Worm (Caenorhabditis elegans): ENCODE results near the gene fbxa-141.

fbxa-141 gene

DNA sequence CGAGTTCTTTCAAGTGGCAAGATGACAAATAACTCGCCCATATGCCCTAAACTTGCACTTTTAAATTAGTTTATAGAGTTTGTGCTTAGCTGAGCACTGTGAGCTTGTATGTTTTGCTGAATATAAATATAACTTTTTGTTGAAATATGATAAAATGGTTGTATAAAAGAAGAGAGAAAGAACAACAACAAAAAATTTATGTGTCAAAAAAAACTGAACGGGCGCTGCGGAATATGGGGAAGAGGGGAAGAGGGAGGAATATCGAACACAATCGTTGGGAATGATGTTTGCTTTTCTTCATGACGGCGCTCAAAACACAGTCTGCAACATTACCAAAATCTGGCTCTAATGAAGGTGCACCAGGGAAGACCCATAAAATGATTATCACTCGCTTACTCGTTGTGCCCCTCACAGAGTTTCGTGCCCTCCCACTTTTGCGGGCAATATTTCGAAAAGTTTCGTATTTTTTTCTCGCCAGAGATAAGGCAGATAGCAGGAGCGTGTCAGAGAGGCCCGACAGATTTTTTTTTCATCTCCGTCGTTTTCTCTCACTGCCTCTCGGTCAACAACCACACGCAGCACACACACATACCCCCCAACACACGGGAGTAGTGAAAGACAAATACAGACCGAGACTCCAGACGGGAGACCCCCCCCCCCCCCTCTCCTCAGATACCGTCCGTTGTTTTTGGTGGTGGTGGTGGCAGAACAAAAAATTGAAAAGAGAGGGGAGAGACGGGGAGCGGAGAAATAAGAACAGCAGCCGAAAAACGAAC lies 7.0 kb downstream of the fbxa-141 start (continued):
- TF ChIP-seq egl-27 (tag; optimal IDR thresholded peaks at IDR 0.05) (peak; percentile 50), eor-1 (tag; optimal IDR thresholded peaks at IDR 0.05) (no peak), nhr-76 (tag; optimal IDR thresholded peaks at IDR 0.05) (no peak), skn-1 (tag; optimal IDR thresholded peaks at IDR 0.05) (no peak), nfya-1 (tag; optimal IDR thresholded peaks at IDR 0.05; ENCODE audit: insufficient read depth) (no peak), elt-1 (tag; optimal IDR thresholded peaks at IDR 0.05) (no peak), nhr-67 (tag; optimal IDR thresholded peaks at IDR 0.05) (no peak), tbx-2 (tag; optimal IDR thresholded peaks at IDR 0.05) (no peak), unc-62 (GFP tag; optimal IDR thresholded peaks at IDR 0.05) (no peak), nhr-237 (tag; optimal IDR thresholded peaks at IDR 0.05) (no peak), elt-2 (tag; optimal IDR thresholded peaks at IDR 0.05) (peak; percentile 94)

DNA sequence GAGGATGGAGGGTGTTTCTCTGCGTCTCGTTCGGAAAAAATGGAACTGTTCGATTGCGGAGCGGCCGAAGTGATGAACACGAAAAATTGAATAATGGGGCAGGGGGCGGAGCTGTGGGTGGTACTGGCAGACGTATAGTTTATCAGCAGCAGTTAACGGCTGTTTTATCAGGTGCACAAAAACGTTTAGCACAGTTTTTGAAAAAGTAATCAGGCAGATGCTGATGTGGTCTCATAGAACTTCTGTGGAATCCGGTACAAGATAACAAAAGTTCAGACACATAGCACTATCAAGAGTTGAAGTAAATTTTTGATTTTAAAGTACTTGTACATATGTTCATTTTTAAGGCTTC lies 8.2 kb downstream of the fbxa-141 start:
- TF ChIP-seq nhr-11 (tag; optimal IDR thresholded peaks at IDR 0.05) (no peak), mml-1 (tag; optimal IDR thresholded peaks at IDR 0.05) (no peak), nhr-12 (tag; optimal IDR thresholded peaks at IDR 0.05) (no peak), jun-1 (tag; optimal IDR thresholded peaks at IDR 0.05) (peak; percentile 34), R02D3.7 (tag; optimal IDR thresholded peaks at IDR 0.05) (no peak), snpc-4 (tag; optimal IDR thresholded peaks at IDR 0.05) (no peak), nhr-43 (tag; optimal IDR thresholded peaks at IDR 0.05; ENCODE audit: poor library complexity, severe bottlenecking) (no peak), eor-1 (tag; optimal IDR thresholded peaks at IDR 0.05) (no peak), nhr-67 (tag; optimal IDR thresholded peaks at IDR 0.05) (no peak), skn-1 (tag; optimal IDR thresholded peaks at IDR 0.05) (no peak), pqm-1 (tag; optimal IDR thresholded peaks at IDR 0.05) (peak; percentile 40), nhr-28 (tag; optimal IDR thresholded peaks at IDR 0.05) (no peak), elt-2 (tag; optimal IDR thresholded peaks at IDR 0.05) (peak; percentile 87)

DNA sequence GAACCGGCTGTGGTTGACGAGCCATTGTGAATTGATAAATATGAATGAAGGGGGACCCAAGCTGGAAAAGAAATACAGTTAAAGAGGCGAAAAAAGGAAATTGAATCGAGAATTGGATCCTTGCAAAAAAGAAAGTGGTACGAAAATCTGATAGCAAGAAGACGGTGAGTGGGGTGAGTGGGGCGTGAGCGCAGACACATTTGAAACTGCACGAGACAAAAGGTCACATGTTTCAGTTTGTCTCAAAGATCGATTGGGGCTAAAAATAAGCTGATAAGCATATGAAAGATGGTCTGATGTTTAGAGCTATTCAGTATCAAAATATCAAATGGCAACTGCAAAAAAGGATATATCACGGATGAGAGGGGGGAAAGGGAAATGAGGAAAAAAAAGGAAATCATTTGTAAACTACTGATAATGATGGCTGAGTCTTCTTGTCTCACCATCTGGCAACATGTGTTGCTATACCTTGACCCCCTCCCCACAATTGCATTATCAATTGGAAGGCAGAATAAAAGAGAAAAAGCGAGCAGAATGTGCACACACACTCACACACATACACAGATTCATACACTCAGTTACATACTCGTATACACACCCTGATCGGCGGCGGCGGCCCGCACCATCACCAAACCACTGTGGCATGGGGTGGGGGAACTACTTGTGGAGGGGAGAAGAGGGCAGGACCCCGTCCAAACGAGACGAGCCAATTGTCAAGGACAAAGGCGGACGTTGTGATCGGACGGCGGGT lies 8.7 kb downstream of the fbxa-141 start, which contains the start of gene M163.1:
Gene M163.1, minus strand, starts transcription at position 25 of the 751 bp plus-strand sequence.
- TF ChIP-seq ceh-28 (tag; optimal IDR thresholded peaks at IDR 0.05) = no peak
- TF ChIP-seq nfya-1 (tag; optimal IDR thresholded peaks at IDR 0.05; ENCODE audit: insufficient read depth) = peak; percentile 0
- no peak for TF ChIP-seq egl-27 (tag; optimal IDR thresholded peaks at IDR 0.05)
- no peak for TF ChIP-seq elt-3 (tag; optimal IDR thresholded peaks at IDR 0.05)
- TF ChIP-seq snpc-4 (tag; optimal IDR thresholded peaks at IDR 0.05) = no peak
- TF ChIP-seq ztf-4 (tag; optimal IDR thresholded peaks at IDR 0.05) = no peak
- TF ChIP-seq nhr-25 (tag; optimal IDR thresholded peaks at IDR 0.05) = peak; percentile 55
- no peak for TF ChIP-seq ztf-11 (tag; optimal IDR thresholded peaks at IDR 0.05)
- TF ChIP-seq sea-2 (GFP tag; optimal IDR thresholded peaks at IDR 0.05) = no peak
- no peak for TF ChIP-seq aly-2 (tag; optimal IDR thresholded peaks at IDR 0.05)
- no peak for TF ChIP-seq mml-1 (tag; optimal IDR thresholded peaks at IDR 0.05)
- TF ChIP-seq tbx-2 (tag; optimal IDR thresholded peaks at IDR 0.05) = no peak
- TF ChIP-seq elt-2 (tag; optimal IDR thresholded peaks at IDR 0.05) = peak; percentile 45
- no peak for TF ChIP-seq egl-5 (tag; optimal IDR thresholded peaks at IDR 0.05)
- no peak for TF ChIP-seq ceh-16 (tag; optimal IDR thresholded peaks at IDR 0.05)
- no peak for TF ChIP-seq ceh-9 (tag; optimal IDR thresholded peaks at IDR 0.05)
- no peak for TF ChIP-seq unc-39 (tag; optimal IDR thresholded peaks at IDR 0.05)
- TF ChIP-seq mdl-1 (tag; optimal IDR thresholded peaks at IDR 0.05) = peak; percentile 21
- TF ChIP-seq lin-39 (tag; optimal IDR thresholded peaks at IDR 0.05) = peak; percentile 16
- no peak for TF ChIP-seq fkh-2 (tag; optimal IDR thresholded peaks at IDR 0.05)
- TF ChIP-seq ceh-82 (tag; optimal IDR thresholded peaks at IDR 0.05) = no peak
- TF ChIP-seq nhr-76 (tag; optimal IDR thresholded peaks at IDR 0.05) = no peak
- no peak for TF ChIP-seq nhr-28 (tag; optimal IDR thresholded peaks at IDR 0.05)
- no peak for TF ChIP-seq nhr-237 (tag; optimal IDR thresholded peaks at IDR 0.05)
- TF ChIP-seq pqm-1 (tag; optimal IDR thresholded peaks at IDR 0.05) = peak; percentile 13
- TF ChIP-seq pha-4 (tag; optimal IDR thresholded peaks at IDR 0.05) = no peak
- TF ChIP-seq lsy-12 (tag; optimal IDR thresholded peaks at IDR 0.05) = no peak
